Fruit fly (Drosophila melanogaster) whole organism, embryonic: Measurements from ENCODE around the gene CG11396.

ENCODE experiments used
- Abd-B ChIP-seq: fragments of 200-800 bp; sonication (Bioruptor generic); optimal IDR thresholded peaks from 2 replicates; lab custom pipeline; 2018; ENCODE audit warnings: missing biosample characterization, mild to moderate bottlenecking, missing genetic modification characterization, moderate library complexity
- Adf1 ChIP-seq: fragments of 200-800 bp; sonication (Bioruptor generic); IDR thresholded peaks from 2 replicates; pipeline ENCODE4 v1.3.6; 2022; ENCODE audit warnings: missing biosample characterization, missing genetic modification characterization
- Antp ChIP-seq: fragments of 200-800 bp; sonication (Bioruptor generic); optimal IDR thresholded peaks from 3 replicates; lab custom pipeline; 2016; ENCODE audit warnings: missing biosample characterization, missing genetic modification characterization
- CG10209 ChIP-seq: fragments of 200-800 bp; sonication (Bioruptor generic); optimal IDR thresholded peaks from 3 replicates; lab custom pipeline; 2017; ENCODE audit warnings: missing biosample characterization, mild to moderate bottlenecking, missing genetic modification characterization, missing genetic modification reagents
- CG14014 ChIP-seq: fragments of 200-800 bp; sonication (Bioruptor generic); IDR thresholded peaks from 2 replicates; pipeline ENCODE4 v1.3.6; 2022; ENCODE audit warnings: missing biosample characterization, missing genetic modification characterization
- CG15479 ChIP-seq: fragments of 200-800 bp; sonication (Bioruptor generic); optimal IDR thresholded peaks from 3 replicates; lab custom pipeline; 2019; ENCODE audit warnings: missing biosample characterization, mild to moderate bottlenecking, missing genetic modification characterization, moderate library complexity
- CG16779 ChIP-seq: fragments of 200-800 bp; sonication (Bioruptor generic); IDR thresholded peaks from 2 replicates; pipeline ENCODE4 v1.3.6; 2022; ENCODE audit warnings: missing biosample characterization, missing genetic modification characterization
- CG16815 ChIP-seq: fragments of 200-800 bp; sonication (Bioruptor generic); optimal IDR thresholded peaks from 3 replicates; lab custom pipeline; 2017; ENCODE audit warnings: missing biosample characterization, mild to moderate bottlenecking, missing genetic modification characterization
- CG3163 ChIP-seq: fragments of 200-800 bp; sonication (Bioruptor generic); optimal IDR thresholded peaks from 3 replicates; lab custom pipeline; 2016; ENCODE audit warnings: missing biosample characterization, missing genetic modification characterization
- CG3847 ChIP-seq: fragments of 200-800 bp; sonication (Bioruptor generic); IDR thresholded peaks from 2 replicates; pipeline ENCODE4 v1.3.6; 2022; ENCODE audit warnings: missing biosample characterization, missing genetic modification characterization
- CG3995 ChIP-seq: fragments of 200-800 bp; sonication (Bioruptor generic); optimal IDR thresholded peaks from 3 replicates; lab custom pipeline; 2016; ENCODE audit warnings: missing biosample characterization, missing genetic modification characterization
- CG4424 ChIP-seq: fragments of 200-800 bp; sonication (Bioruptor generic); optimal IDR thresholded peaks from 3 replicates; lab custom pipeline; 2016; ENCODE audit warnings: missing biosample characterization, missing genetic modification characterization
- CG6272 ChIP-seq: fragments of 200-800 bp; sonication (Bioruptor generic); IDR thresholded peaks from 2 replicates; pipeline ENCODE4 v1.3.6; 2022; ENCODE audit warnings: missing biosample characterization, missing genetic modification characterization
- CG7372 ChIP-seq: fragments of 200-800 bp; sonication (Bioruptor generic); IDR thresholded peaks from 2 replicates; pipeline ENCODE4 v1.3.6; 2022; ENCODE audit warnings: missing biosample characterization, missing genetic modification characterization
- CG7556 ChIP-seq: fragments of 200-800 bp; sonication (Bioruptor generic); optimal IDR thresholded peaks from 2 replicates; lab custom pipeline; 2017; ENCODE audit warnings: missing biosample characterization, mild to moderate bottlenecking, missing genetic modification characterization
- CG7928 ChIP-seq: fragments of 200-800 bp; sonication (Bioruptor generic); optimal IDR thresholded peaks from 2 replicates; lab custom pipeline; 2017; ENCODE audit warnings: missing biosample characterization, mild to moderate bottlenecking, missing genetic modification characterization
- CG8359 ChIP-seq: fragments of 200-800 bp; sonication (Bioruptor generic); optimal IDR thresholded peaks from 2 replicates; lab custom pipeline; 2017; ENCODE audit warnings: missing biosample characterization, mild to moderate bottlenecking, missing genetic modification characterization, borderline replicate concordance
- CG8924 ChIP-seq: fragments of 200-800 bp; optimal IDR thresholded peaks from 3 replicates; lab custom pipeline; 2019; ENCODE audit warnings: missing biosample characterization, mild to moderate bottlenecking, missing genetic modification characterization, moderate library complexity
- Camta ChIP-seq: fragments of 200-800 bp; sonication (Bioruptor generic); optimal IDR thresholded peaks from 2 replicates; lab custom pipeline; 2016; ENCODE audit warnings: missing biosample characterization, missing genetic modification characterization
- CrebB ChIP-seq: fragments of 200-800 bp; sonication (Bioruptor generic); optimal IDR thresholded peaks from 3 replicates; lab custom pipeline; 2018; ENCODE audit warnings: missing biosample characterization, mild to moderate bottlenecking, missing genetic modification characterization
- Dfd ChIP-seq, 2 experiments: fragments of >200 bp; optimal IDR thresholded peaks; 2 replicates each; lab custom pipeline; 2017; ENCODE audit warnings: missing biosample characterization in 2 of 2, missing genetic modification characterization in 2 of 2
- GATAe ChIP-seq: fragments of 200-800 bp; sonication (Bioruptor generic); conservative IDR thresholded peaks from 2 replicates; pipeline ENCODE4 v1.3.6; 2022; ENCODE audit warnings: missing biosample characterization, missing genetic modification characterization
- Gug ChIP-seq: fragments of 200-800 bp; sonication (Bioruptor generic); IDR thresholded peaks from 4 replicates; pipeline ENCODE4 v1.3.6; 2022; ENCODE audit warnings: missing biosample characterization, missing genetic modification characterization
- HLH54F ChIP-seq: fragments of 200-800 bp; sonication (Bioruptor generic); optimal IDR thresholded peaks from 3 replicates; lab custom pipeline; 2016; ENCODE audit warnings: missing biosample characterization, missing genetic modification characterization
- Hr78 ChIP-seq, 2 experiments: fragments of 200-800 bp in 1 of 2; fragments of >200 bp in 1 of 2; sonication (Bioruptor generic) in 1 of 2; optimal IDR thresholded peaks; 2 replicates each; lab custom pipeline; 2017 to 2019; ENCODE audit warnings: missing biosample characterization in 2 of 2, missing genetic modification characterization in 2 of 2, mild to moderate bottlenecking in 1 of 2, moderate library complexity in 1 of 2
- Med ChIP-seq: fragments of 200-800 bp; sonication (Bioruptor generic); peaks from one replicate; lab custom pipeline; 2016; ENCODE audit warnings: missing biosample characterization, missing genetic modification characterization, mild to moderate bottlenecking, inconsistent platforms, moderate library complexity
- Nf-YC ChIP-seq: fragments of 200-800 bp; optimal IDR thresholded peaks from 3 replicates; lab custom pipeline; 2019; ENCODE audit warnings: missing biosample characterization, mild to moderate bottlenecking, missing genetic modification characterization, moderate library complexity
- Ssrp ChIP-seq: fragments of 200-800 bp; sonication (Bioruptor generic); optimal IDR thresholded peaks from 2 replicates; lab custom pipeline; 2018; ENCODE audit warnings: missing biosample characterization, mild to moderate bottlenecking, missing genetic modification characterization, moderate library complexity
- Tbp ChIP-seq: fragments of >200 bp; optimal IDR thresholded peaks from 2 replicates; lab custom pipeline; 2018; ENCODE audit warnings: missing biosample characterization, missing genetic modification characterization
- Vsx1 ChIP-seq: fragments of 200-800 bp; sonication (Bioruptor generic); optimal IDR thresholded peaks from 2 replicates; lab custom pipeline; 2017; ENCODE audit warnings: missing biosample characterization, mild to moderate bottlenecking, missing genetic modification characterization, missing genetic modification reagents
- Xrp1 ChIP-seq: fragments of 200-800 bp; sonication (Bioruptor generic); IDR thresholded peaks from 2 replicates; pipeline ENCODE4 v1.3.6; 2022; ENCODE audit warnings: missing biosample characterization, missing genetic modification characterization
- cad ChIP-seq: fragments of >200 bp; optimal IDR thresholded peaks from 2 replicates; lab custom pipeline; 2017; ENCODE audit warnings: missing biosample characterization, missing genetic modification characterization
- cato ChIP-seq: fragments of 200-800 bp; sonication (Bioruptor generic); optimal IDR thresholded peaks from 2 replicates; lab custom pipeline; 2016; ENCODE audit warnings: missing biosample characterization, missing genetic modification characterization, borderline replicate concordance
- cg ChIP-seq: fragments of 200-800 bp; sonication (Bioruptor generic); optimal IDR thresholded peaks from 3 replicates; lab custom pipeline; 2019; ENCODE audit warnings: missing biosample characterization, mild to moderate bottlenecking, missing genetic modification characterization, moderate library complexity
- chif ChIP-seq, 2 experiments: fragments of 200-800 bp; sonication (Bioruptor generic); optimal IDR thresholded peaks; 3 replicates each; lab custom pipeline; 2016; ENCODE audit warnings: missing biosample characterization in 2 of 2, missing genetic modification characterization in 2 of 2
- disco-r ChIP-seq: fragments of 200-800 bp; sonication (Bioruptor generic); optimal IDR thresholded peaks from 2 replicates; lab custom pipeline; 2016; ENCODE audit warnings: missing biosample characterization, missing genetic modification characterization
- fd102C ChIP-seq: fragments of 200-800 bp; sonication (Bioruptor generic); optimal IDR thresholded peaks from 2 replicates; lab custom pipeline; 2018; ENCODE audit warnings: missing biosample characterization, mild to moderate bottlenecking, missing genetic modification characterization, moderate library complexity
- fd64A ChIP-seq: fragments of 200-800 bp; sonication (Bioruptor generic); optimal IDR thresholded peaks from 3 replicates; lab custom pipeline; 2018; ENCODE audit warnings: missing biosample characterization, mild to moderate bottlenecking, missing genetic modification characterization
- fd96Cb ChIP-seq: fragments of 200-800 bp; sonication (Bioruptor generic); optimal IDR thresholded peaks from 2 replicates; lab custom pipeline; 2018; ENCODE audit warnings: missing biosample characterization, mild to moderate bottlenecking, missing genetic modification characterization, moderate library complexity
- ftz-f1 ChIP-seq: fragments of 200-800 bp; sonication (Bioruptor generic); optimal IDR thresholded peaks from 2 replicates; lab custom pipeline; 2016; ENCODE audit warnings: missing biosample characterization, missing genetic modification characterization
- gem ChIP-seq: fragments of 200-800 bp; sonication (Bioruptor generic); optimal IDR thresholded peaks from 2 replicates; lab custom pipeline; 2019; ENCODE audit warnings: missing biosample characterization, mild to moderate bottlenecking, missing genetic modification characterization, moderate library complexity
- gfzf ChIP-seq: fragments of 200-800 bp; sonication (Bioruptor generic); optimal IDR thresholded peaks from 2 replicates; lab custom pipeline; 2016; ENCODE audit warnings: missing biosample characterization, mild to moderate bottlenecking, missing genetic modification characterization, moderate library complexity
- grn ChIP-seq: fragments of 200-800 bp; sonication (Bioruptor generic); optimal IDR thresholded peaks from 3 replicates; lab custom pipeline; 2017; ENCODE audit warnings: missing biosample characterization, missing genetic modification characterization
- kni ChIP-seq: fragments of 200-800 bp; sonication (Bioruptor generic); optimal IDR thresholded peaks from 3 replicates; lab custom pipeline; 2017; ENCODE audit warnings: mild to moderate bottlenecking, missing biosample characterization, missing genetic modification reagents, missing genetic modification characterization
- lilli ChIP-seq: fragments of 200-800 bp; sonication (Bioruptor generic); optimal IDR thresholded peaks from 3 replicates; lab custom pipeline; 2016; ENCODE audit warnings: missing biosample characterization, missing genetic modification characterization
- otp ChIP-seq: fragments of 200-800 bp; sonication (Bioruptor generic); IDR thresholded peaks from 3 replicates; pipeline ENCODE4, ENCODE4 v1.3.6; 2022; ENCODE audit warnings: missing biosample characterization, missing genetic modification characterization
- psq ChIP-seq: fragments of 200-800 bp; sonication (Bioruptor generic); optimal IDR thresholded peaks from 2 replicates; lab custom pipeline; 2017; ENCODE audit warnings: missing biosample characterization, missing genetic modification characterization
- pum ChIP-seq: fragments of 200-800 bp; sonication (Bioruptor generic); optimal IDR thresholded peaks from 2 replicates; lab custom pipeline; 2016; ENCODE audit warnings: missing biosample characterization, missing genetic modification characterization
- usp ChIP-seq: fragments of >200 bp; optimal IDR thresholded peaks from 2 replicates; lab custom pipeline; 2017; ENCODE audit warnings: missing biosample characterization, missing genetic modification characterization
- wdn ChIP-seq: fragments of 200-800 bp; sonication (Bioruptor generic); IDR thresholded peaks from 2 replicates; pipeline ENCODE4 v1.3.6; 2022; ENCODE audit warnings: missing biosample characterization, missing genetic modification characterization
- wor ChIP-seq: fragments of 200-800 bp; sonication (Bioruptor generic); IDR thresholded peaks from 2 replicates; pipeline ENCODE4 v1.3.6; 2022; ENCODE audit warnings: missing biosample characterization, missing genetic modification characterization
- yki ChIP-seq: fragments of >200 bp; optimal IDR thresholded peaks from 3 replicates; lab custom pipeline; 2018

The CG11396 gene

dm6 chr3L:20747299-20747925 is 40.5 kb downstream of the CG11396 start (continued):
- TF ChIP-seq Nf-YC (tag; lab: Kevin White, UChicago) = no peak
- TF ChIP-seq Gug (GFP tag; lab: Robert Waterston, UW) = no peak
- no peak for TF ChIP-seq Ssrp
- no peak for TF ChIP-seq CrebB (tag; lab: Kevin White, UChicago)
- no peak for TF ChIP-seq gfzf (GFP tag; lab: Kevin White, UChicago)
- TF ChIP-seq CG3847 (GFP tag; lab: Robert Waterston, UW) = no peak
- no peak for TF ChIP-seq usp (GFP tag; lab: Kevin White, UChicago)
- no peak for TF ChIP-seq CG16815 (GFP tag; lab: Kevin White, UChicago)
- TF ChIP-seq CG3995 = no peak
- no peak for TF ChIP-seq cato (GFP tag; lab: Kevin White, UChicago)
- no peak for TF ChIP-seq Dfd (GFP tag; optimal IDR thresholded peaks at IDR 0.05; lab: Kevin White, UChicago)
- TF ChIP-seq CG8359 (GFP tag; lab: Kevin White, UChicago) = no peak
- no peak for TF ChIP-seq CG16779 (GFP tag; lab: Robert Waterston, UW)
- TF ChIP-seq CG8924 = no peak
- TF ChIP-seq Antp (GFP tag; lab: Kevin White, UChicago) = no peak
- TF ChIP-seq yki = no peak
- no peak for TF ChIP-seq wor
- TF ChIP-seq Tbp (GFP tag; lab: Kevin White, UChicago) = no peak
- no peak for TF ChIP-seq wdn (GFP tag; lab: Robert Waterston, UW)
- TF ChIP-seq CG14014 (GFP tag; lab: Robert Waterston, UW) = no peak
- no peak for TF ChIP-seq Abd-B (GFP tag; lab: Kevin White, UChicago)
- TF ChIP-seq psq (GFP tag; lab: Kevin White, UChicago) = no peak
- TF ChIP-seq lilli (GFP tag; lab: Kevin White, UChicago) = peak; percentile 40
- TF ChIP-seq CG6272 (GFP tag; lab: Robert Waterston, UW) = no peak
- peak; percentile 51 for TF ChIP-seq CG7556
- peak; percentile 69 for TF ChIP-seq Med (GFP tag; lab: Kevin White, UChicago)
- no peak for TF ChIP-seq chif (GFP tag; optimal IDR thresholded peaks at IDR 0.05; lab: Kevin White, UChicago)
- TF ChIP-seq gem = peak; percentile 50
- TF ChIP-seq CG7928 (GFP tag; lab: Kevin White, UChicago) = no peak
- TF ChIP-seq fd64A (GFP tag; lab: Kevin White, UChicago) = no peak
- TF ChIP-seq GATAe (GFP tag; lab: Robert Waterston, UW) = no peak
- TF ChIP-seq Adf1 (GFP tag; lab: Robert Waterston, UW) = no peak
- no peak for TF ChIP-seq fd102C
- no peak for TF ChIP-seq Camta (GFP tag; lab: Kevin White, UChicago)
- no peak for TF ChIP-seq Xrp1 (GFP tag; lab: Robert Waterston, UW)
- TF ChIP-seq CG7372 = no peak
- TF ChIP-seq cg = no peak
- no peak for TF ChIP-seq cad (GFP tag; lab: Kevin White, UChicago)
- TF ChIP-seq Vsx1 (GFP tag; lab: Kevin White, UChicago) = no peak
- no peak for TF ChIP-seq HLH54F (GFP tag; lab: Kevin White, UChicago)
- no peak for TF ChIP-seq CG15479 (GFP tag; lab: Kevin White, UChicago)
- TF ChIP-seq ftz-f1 (GFP tag; lab: Kevin White, UChicago) = no peak
- TF ChIP-seq grn = no peak
- TF ChIP-seq CG10209 (GFP tag; lab: Kevin White, UChicago) = peak; percentile 2
- TF ChIP-seq CG3163 (GFP tag; lab: Kevin White, UChicago) = no peak
- TF ChIP-seq fd96Cb (tag; lab: Kevin White, UChicago) = no peak
- no peak for TF ChIP-seq Hr78 (GFP tag; optimal IDR thresholded peaks at IDR 0.05; lab: Kevin White, UChicago)
- no peak for TF ChIP-seq kni (GFP tag; lab: Kevin White, UChicago)
- no peak for TF ChIP-seq CG4424 (GFP tag; lab: Kevin White, UChicago)
- TF ChIP-seq pum (GFP tag; lab: Kevin White, UChicago) = no peak
- TF ChIP-seq disco-r (GFP tag; lab: Kevin White, UChicago) = no peak
- TF ChIP-seq otp (GFP tag; lab: Robert Waterston, UW) = no peak
